Worm (Caenorhabditis elegans) whole organism, L3 larva: ENCODE measurements around the gene rgs-4.

Source experiments
- egl-5 ChIP-seq: fragments of 150-350 bp; optimal IDR thresholded peaks from 2 replicates; lab custom pipeline; 2017; ENCODE audit warnings: missing biosample characterization, missing genetic modification reagents, missing genetic modification characterization, inconsistent platforms
- elt-1 ChIP-seq: fragments of 150-350 bp; optimal IDR thresholded peaks from 2 replicates; lab custom pipeline; 2014; ENCODE audit warnings: missing biosample characterization, missing genetic modification characterization
- fos-1 ChIP-seq: fragments of 150-350 bp; optimal IDR thresholded peaks from 2 replicates; lab custom pipeline; 2014; ENCODE audit warnings: missing biosample characterization, missing genetic modification characterization
- nhr-25 ChIP-seq: sonication (generic microtip); optimal IDR thresholded peaks from 2 replicates; lab custom pipeline; 2017; ENCODE audit warnings: missing biosample characterization, missing genetic modification characterization
- nhr-28 ChIP-seq: fragments of 150-350 bp; optimal IDR thresholded peaks from 2 replicates; lab custom pipeline; 2014; ENCODE audit warnings: missing biosample characterization, missing genetic modification characterization

- TF ChIP-seq nhr-28 (tag; lab: Kevin White, UChicago) (no peak), nhr-25 (tag; lab: Kevin White, UChicago) (no peak), fos-1 (tag; lab: Kevin White, UChicago) (no peak), elt-1 (tag; lab: Kevin White, UChicago) (no peak), egl-5 (tag; lab: Kevin White, UChicago) (no peak)
Measured at ce11 chrII:12655816-12656215, 1.3 kb downstream of the rgs-4 start.
